Fruit fly (Drosophila melanogaster) whole organism, embryonic: ENCODE results near the gene eIF4G2.

Experiments
- Abd-B ChIP-seq: fragments of 200-800 bp; sonication (Bioruptor generic); optimal IDR thresholded peaks from 2 replicates; lab custom pipeline; 2018; ENCODE audit warnings: missing biosample characterization, mild to moderate bottlenecking, missing genetic modification characterization, moderate library complexity
- Atf6 ChIP-seq: fragments of 200-800 bp; sonication (Bioruptor generic); IDR thresholded peaks from 2 replicates; pipeline ENCODE4 v1.3.6; 2022; ENCODE audit warnings: missing biosample characterization, missing genetic modification characterization
- B-H2 ChIP-seq: fragments of 200-800 bp; sonication (Bioruptor generic); optimal IDR thresholded peaks from 2 replicates; lab custom pipeline; 2018; ENCODE audit warnings: missing biosample characterization, mild to moderate bottlenecking, missing genetic modification characterization
- CG12769 ChIP-seq: fragments of 200-800 bp; sonication (Bioruptor generic); optimal IDR thresholded peaks from 2 replicates; lab custom pipeline; 2019; ENCODE audit warnings: missing biosample characterization, mild to moderate bottlenecking, missing genetic modification characterization, moderate library complexity
- CG13296 ChIP-seq: fragments of 200-800 bp; sonication (Bioruptor generic); optimal IDR thresholded peaks from 3 replicates; lab custom pipeline; 2018; ENCODE audit warnings: missing biosample characterization, mild to moderate bottlenecking, missing genetic modification characterization
- CG14710 ChIP-seq: fragments of 200-800 bp; sonication (Bioruptor generic); optimal IDR thresholded peaks from 3 replicates; lab custom pipeline; 2019; ENCODE audit warnings: missing biosample characterization, mild to moderate bottlenecking, missing genetic modification characterization, moderate library complexity
- CG15269 ChIP-seq: fragments of 200-800 bp; sonication (Bioruptor generic); optimal IDR thresholded peaks from 2 replicates; lab custom pipeline; 2018; ENCODE audit warnings: missing biosample characterization, mild to moderate bottlenecking, missing genetic modification characterization, moderate library complexity
- CG1529 ChIP-seq: fragments of 200-800 bp; sonication (Bioruptor generic); optimal IDR thresholded peaks from 3 replicates; lab custom pipeline; 2018; ENCODE audit warnings: missing biosample characterization, missing genetic modification characterization
- CG17385 ChIP-seq: fragments of 200-800 bp; sonication (Bioruptor generic); optimal IDR thresholded peaks from 3 replicates; lab custom pipeline; 2018; ENCODE audit warnings: missing biosample characterization, mild to moderate bottlenecking, missing genetic modification characterization
- CG2120 ChIP-seq: fragments of 200-800 bp; sonication (Bioruptor generic); optimal IDR thresholded peaks from 3 replicates; lab custom pipeline; 2016; ENCODE audit warnings: missing biosample characterization, missing genetic modification characterization
- CG3065 ChIP-seq: fragments of 200-800 bp; sonication (Bioruptor generic); optimal IDR thresholded peaks from 2 replicates; lab custom pipeline; 2016; ENCODE audit warnings: missing biosample characterization, missing genetic modification characterization
- CG32767 ChIP-seq: fragments of 200-800 bp; sonication (Bioruptor generic); IDR thresholded peaks from 2 replicates; pipeline ENCODE4 v1.3.6; 2022; ENCODE audit warnings: missing biosample characterization, missing genetic modification characterization
- CG42726 ChIP-seq: fragments of 200-800 bp; sonication (Bioruptor generic); IDR thresholded peaks from 2 replicates; pipeline ENCODE4 v1.3.6; 2022; ENCODE audit warnings: missing biosample characterization, missing genetic modification characterization; ENCODE audit not compliant: partially characterized antibody
- CG4328 ChIP-seq: fragments of 200-800 bp; sonication (Bioruptor generic); optimal IDR thresholded peaks from 3 replicates; lab custom pipeline; 2017; ENCODE audit warnings: missing biosample characterization, missing genetic modification reagents, missing genetic modification characterization
- CG4707 ChIP-seq: fragments of 200-800 bp; sonication (Bioruptor generic); optimal IDR thresholded peaks from 2 replicates; lab custom pipeline; 2018; ENCODE audit warnings: missing biosample characterization, mild to moderate bottlenecking, missing genetic modification characterization, moderate library complexity
- CG6791 ChIP-seq: fragments of 200-800 bp; sonication (Bioruptor generic); IDR thresholded peaks from 3 replicates; pipeline ENCODE4 v1.3.6; 2022; ENCODE audit warnings: missing biosample characterization, missing genetic modification characterization; ENCODE audit not compliant: partially characterized antibody
- CG7786 ChIP-seq: fragments of 200-800 bp; sonication (Bioruptor generic); optimal IDR thresholded peaks from 2 replicates; lab custom pipeline; 2016; ENCODE audit warnings: missing biosample characterization, missing genetic modification characterization
- CG9817 ChIP-seq: fragments of 200-800 bp; sonication (Bioruptor generic); optimal IDR thresholded peaks from 2 replicates; lab custom pipeline; 2018; ENCODE audit warnings: missing biosample characterization, mild to moderate bottlenecking, missing genetic modification characterization, moderate library complexity
- Dbx ChIP-seq: fragments of 200-800 bp; sonication (Bioruptor generic); IDR thresholded peaks from 3 replicates; pipeline ENCODE4 v1.3.6; 2022; ENCODE audit warnings: missing biosample characterization, missing genetic modification characterization
- Deaf1 ChIP-seq: fragments of 200-800 bp; optimal IDR thresholded peaks from 3 replicates; lab custom pipeline; 2019; ENCODE audit warnings: missing biosample characterization, mild to moderate bottlenecking, missing genetic modification characterization, moderate library complexity
- Doc3 ChIP-seq: fragments of 200-800 bp; sonication (Bioruptor generic); IDR thresholded peaks from 3 replicates; pipeline ENCODE4 v1.3.6; 2022; ENCODE audit warnings: missing biosample characterization, missing genetic modification characterization; ENCODE audit not compliant: partially characterized antibody
- Dref ChIP-seq: fragments of 200-800 bp; sonication (Bioruptor generic); IDR thresholded peaks from 2 replicates; pipeline ENCODE4 v1.3.6; 2022; ENCODE audit warnings: missing biosample characterization, missing genetic modification characterization
- HLH4C ChIP-seq: fragments of 200-800 bp; sonication (Bioruptor generic); IDR thresholded peaks from 3 replicates; pipeline ENCODE4 v1.3.6; 2022; ENCODE audit warnings: missing biosample characterization, missing genetic modification characterization; ENCODE audit not compliant: partially characterized antibody
- HmgD ChIP-seq: fragments of 200-800 bp; sonication (Bioruptor generic); optimal IDR thresholded peaks from 3 replicates; lab custom pipeline; 2016; ENCODE audit warnings: missing biosample characterization, missing genetic modification characterization
- Nf-YB ChIP-seq: fragments of 200-800 bp; sonication (Bioruptor generic); optimal IDR thresholded peaks from 3 replicates; lab custom pipeline; 2019; ENCODE audit warnings: missing biosample characterization, mild to moderate bottlenecking, missing genetic modification characterization, moderate library complexity
- Oaz ChIP-seq: fragments of 200-800 bp; sonication (Bioruptor generic); IDR thresholded peaks from 2 replicates; pipeline ENCODE4 v1.3.6; 2022; ENCODE audit warnings: missing biosample characterization, missing genetic modification characterization
- Rfx ChIP-seq: fragments of 200-800 bp; sonication (Bioruptor generic); IDR thresholded peaks from 2 replicates; pipeline ENCODE4 v1.3.6; 2022; ENCODE audit warnings: missing biosample characterization, missing genetic modification characterization
- Ssrp ChIP-seq: fragments of 200-800 bp; sonication (Bioruptor generic); optimal IDR thresholded peaks from 2 replicates; lab custom pipeline; 2018; ENCODE audit warnings: missing biosample characterization, mild to moderate bottlenecking, missing genetic modification characterization, moderate library complexity
- Stat92E ChIP-seq, 3 experiments: fragments of >200 bp in 2 of 3; fragments of 200-800 bp in 1 of 3; sonication (Bioruptor generic) in 1 of 3; optimal IDR thresholded peaks; 2 replicates each; lab custom pipeline; 2017 to 2019; ENCODE audit warnings: missing biosample characterization in 3 of 3, missing genetic modification characterization in 3 of 3, mild to moderate bottlenecking in 1 of 3, moderate library complexity in 1 of 3
- ato ChIP-seq: fragments of 200-800 bp; sonication (Bioruptor generic); IDR thresholded peaks from 2 replicates; pipeline ENCODE4 v1.3.6; 2022; ENCODE audit warnings: missing biosample characterization, missing genetic modification characterization; ENCODE audit not compliant: partially characterized antibody
- bigmax ChIP-seq: fragments of 200-800 bp; sonication (Bioruptor generic); optimal IDR thresholded peaks from 2 replicates; lab custom pipeline; 2018; ENCODE audit warnings: missing biosample characterization, mild to moderate bottlenecking, missing genetic modification characterization
- ci ChIP-seq: fragments of 200-800 bp; sonication (Bioruptor generic); IDR thresholded peaks from 3 replicates; pipeline ENCODE4 v1.3.6; 2022; ENCODE audit warnings: missing biosample characterization, missing genetic modification characterization
- crc ChIP-seq: fragments of 200-800 bp; sonication (Bioruptor generic); optimal IDR thresholded peaks from 2 replicates; lab custom pipeline; 2016; ENCODE audit warnings: missing biosample characterization, missing genetic modification characterization
- croc ChIP-seq: fragments of 200-800 bp; sonication (Bioruptor generic); conservative IDR thresholded peaks from 3 replicates; pipeline ENCODE4 v1.3.6; 2022; ENCODE audit warnings: missing biosample characterization, missing genetic modification characterization
- dan ChIP-seq: fragments of 200-800 bp; sonication (Bioruptor generic); IDR thresholded peaks from 2 replicates; pipeline ENCODE4 v1.3.6; 2022; ENCODE audit warnings: missing biosample characterization, missing genetic modification characterization
- danr ChIP-seq: fragments of 200-800 bp; sonication (Bioruptor generic); IDR thresholded peaks from 2 replicates; pipeline ENCODE4 v1.3.6; 2022; ENCODE audit warnings: missing biosample characterization, missing genetic modification characterization
- disco-r ChIP-seq: fragments of 200-800 bp; sonication (Bioruptor generic); optimal IDR thresholded peaks from 2 replicates; lab custom pipeline; 2016; ENCODE audit warnings: missing biosample characterization, missing genetic modification characterization
- gfzf ChIP-seq: fragments of 200-800 bp; sonication (Bioruptor generic); optimal IDR thresholded peaks from 2 replicates; lab custom pipeline; 2016; ENCODE audit warnings: missing biosample characterization, mild to moderate bottlenecking, missing genetic modification characterization, moderate library complexity
- ind ChIP-seq: fragments of 200-800 bp; sonication (Bioruptor generic); optimal IDR thresholded peaks from 3 replicates; lab custom pipeline; 2016; ENCODE audit warnings: missing biosample characterization, missing genetic modification characterization
- lbe ChIP-seq: fragments of 200-800 bp; sonication (Bioruptor generic); optimal IDR thresholded peaks from 2 replicates; lab custom pipeline; 2016; ENCODE audit warnings: missing biosample characterization, mild to moderate bottlenecking, missing genetic modification characterization
- mam ChIP-seq: fragments of 200-800 bp; sonication (Bioruptor generic); optimal IDR thresholded peaks from 3 replicates; lab custom pipeline; 2016; ENCODE audit warnings: missing biosample characterization, missing genetic modification characterization
- p53 ChIP-seq: fragments of 200-800 bp; sonication (Bioruptor generic); optimal IDR thresholded peaks from 2 replicates; lab custom pipeline; 2016; ENCODE audit warnings: missing biosample characterization, missing genetic modification characterization
- pan ChIP-seq, 4 experiments: fragments of >200 bp in 3 of 4; fragments of 200-800 bp in 1 of 4; sonication (Bioruptor generic) in 1 of 4; optimal IDR thresholded peaks in 3 of 4; IDR thresholded peaks in 1 of 4; 2 replicates each; pipeline versions ENCODE4 v1.3.6 to Lab custom; 2017 to 2022; ENCODE audit warnings: missing biosample characterization in 2 of 4, missing genetic modification characterization in 2 of 4, mixed read lengths in 1 of 4
- rib ChIP-seq: fragments of 200-800 bp; sonication (Bioruptor generic); IDR thresholded peaks from 2 replicates; pipeline ENCODE4 v1.3.6; 2022; ENCODE audit warnings: missing biosample characterization, missing genetic modification characterization
- sug ChIP-seq: fragments of 200-800 bp; optimal IDR thresholded peaks from 2 replicates; lab custom pipeline; 2019; ENCODE audit warnings: missing biosample characterization, mild to moderate bottlenecking, missing genetic modification characterization, moderate library complexity
- trh ChIP-seq: fragments of 200-800 bp; sonication (Bioruptor generic); optimal IDR thresholded peaks from 2 replicates; lab custom pipeline; 2016; ENCODE audit warnings: missing biosample characterization, missing genetic modification characterization
- unc-4 ChIP-seq: fragments of 200-800 bp; sonication (Bioruptor generic); IDR thresholded peaks from 2 replicates; pipeline ENCODE4 v1.3.6; 2022; ENCODE audit warnings: missing biosample characterization, missing genetic modification characterization; ENCODE audit not compliant: partially characterized antibody
- vvl ChIP-seq: fragments of 200-800 bp; sonication (Bioruptor generic); IDR thresholded peaks from 2 replicates; pipeline ENCODE4 v1.3.6; 2022; ENCODE audit warnings: missing biosample characterization, missing genetic modification characterization

The eIF4G2 gene

DNA sequence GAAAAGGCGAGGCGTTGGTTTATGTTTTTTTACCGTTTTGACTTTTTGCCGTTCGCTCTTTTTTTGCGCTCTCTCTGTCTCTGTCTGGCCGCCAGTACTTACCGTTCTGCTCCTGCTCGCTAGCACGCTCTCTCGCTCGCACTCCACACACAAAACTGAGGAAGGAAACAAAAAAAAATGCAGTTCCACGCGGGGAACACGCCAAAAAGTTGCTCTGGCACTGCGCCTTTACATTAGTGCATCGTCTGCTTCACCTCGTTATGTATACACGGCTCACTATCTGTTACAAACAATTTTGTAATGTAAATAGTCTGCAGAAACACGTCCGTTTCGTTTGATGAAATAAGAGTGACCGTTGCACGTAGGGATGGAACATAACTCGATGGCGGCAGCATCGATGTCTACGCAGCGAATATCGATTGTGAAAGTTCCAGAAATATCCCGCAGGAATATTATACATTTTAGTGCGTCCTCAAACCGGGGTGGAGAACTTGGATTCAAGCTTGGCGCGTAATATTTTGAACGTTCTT lies at the start of gene eIF4G2, which contains the start of gene CG33111 (continued):
- TF ChIP-seq Ssrp (no peak), Atf6 (GFP tag; lab: Robert Waterston, UW) (0 out of 2 replicates have a peak, but pooled peaks have one; percentile 46), CG4707 (GFP tag; lab: Kevin White, UChicago) (peak; percentile 25), CG17385 (peak; percentile 35), sug (tag; lab: Kevin White, UChicago) (peak; percentile 45), lbe (GFP tag; lab: Kevin White, UChicago) (no peak), Rfx (peak; percentile 73), B-H2 (GFP tag; lab: Kevin White, UChicago) (peak; percentile 12), CG3065 (GFP tag; lab: Kevin White, UChicago) (no peak), CG7786 (GFP tag; lab: Kevin White, UChicago) (no peak), CG9817 (tag; lab: Kevin White, UChicago) (peak; percentile 14), Abd-B (GFP tag; lab: Kevin White, UChicago) (no peak), Oaz (GFP tag; lab: Robert Waterston, UW) (no peak), ind (GFP tag; lab: Kevin White, UChicago) (no peak), CG1529 (GFP tag; lab: Kevin White, UChicago) (no peak), Stat92E (GFP tag; optimal IDR thresholded peaks at IDR 0.05; lab: Kevin White, UChicago) (peak in 1 of 3 experiments; percentile 79), rib (GFP tag; lab: Robert Waterston, UW) (0 out of 2 replicates have a peak, but pooled peaks have one; percentile 48), CG6791 (GFP tag; lab: Robert Waterston, UW) (peak; percentile 91), CG15269 (tag; lab: Kevin White, UChicago) (peak; percentile 20), Dbx (GFP tag; lab: Robert Waterston, UW) (peak; percentile 27; the same call in 1 of the 3 replicates), CG32767 (GFP tag; lab: Robert Waterston, UW) (peak; percentile 35; the same call in 1 of the 2 replicates), CG13296 (GFP tag; lab: Kevin White, UChicago) (peak; percentile 16), croc (no peak), vvl (GFP tag; lab: Robert Waterston, UW) (peak; percentile 66; the same call in 1 of the 2 replicates), CG42726 (peak; percentile 91), pan (optimal IDR thresholded peaks at IDR 0.05; lab: Kevin White, UChicago) (no peak), pan (GFP tag; optimal IDR thresholded peaks at IDR 0.05 in 1 of 2, IDR thresholded peaks at IDR 0.05 in 1 of 2) (no peak), CG12769 (tag; lab: Kevin White, UChicago) (peak; percentile 100), ci (GFP tag; lab: Robert Waterston, UW) (peak; percentile 64), Doc3 (GFP tag; lab: Robert Waterston, UW) (peak; percentile 62), HLH4C (GFP tag; lab: Robert Waterston, UW) (peak; percentile 70), mam (GFP tag; lab: Kevin White, UChicago) (peak; percentile 51), danr (GFP tag; lab: Robert Waterston, UW) (no peak), CG14710 (tag; lab: Kevin White, UChicago) (peak; percentile 81), crc (GFP tag; lab: Kevin White, UChicago) (no peak), trh (GFP tag; lab: Kevin White, UChicago) (no peak), dan (GFP tag; lab: Robert Waterston, UW) (no peak), HmgD (GFP tag; lab: Kevin White, UChicago) (peak; percentile 43), Deaf1 (tag; lab: Kevin White, UChicago) (no peak), disco-r (GFP tag; lab: Kevin White, UChicago) (no peak), Nf-YB (peak; percentile 24), gfzf (GFP tag; lab: Kevin White, UChicago) (peak; percentile 82), CG2120 (GFP tag; lab: Kevin White, UChicago) (peak; percentile 44), p53 (GFP tag; lab: Kevin White, UChicago) (peak; percentile 31), bigmax (GFP tag; lab: Kevin White, UChicago) (no peak), ato (GFP tag; lab: Robert Waterston, UW) (peak; percentile 34; the same call in 1 of the 2 replicates), unc-4 (GFP tag; lab: Robert Waterston, UW) (peak; percentile 80), Dref (GFP tag; lab: Robert Waterston, UW) (peak; percentile 93), CG4328 (no peak)
